Fruit fly (Drosophila melanogaster) whole organism, prepupa: Measurements from ENCODE around the gene Sec15.

Experiments used
- CG34406 ChIP-seq: fragments of 200-800 bp; sonication (Bioruptor generic); optimal IDR thresholded peaks from 3 replicates; lab custom pipeline; 2016; ENCODE audit warnings: missing biosample characterization, missing genetic modification characterization
- CG6792 ChIP-seq: fragments of 200-800 bp; sonication (Bioruptor generic); optimal IDR thresholded peaks from 3 replicates; lab custom pipeline; 2016; ENCODE audit warnings: missing biosample characterization, missing genetic modification characterization
- CG6808 ChIP-seq: fragments of 200-800 bp; sonication (Bioruptor generic); optimal IDR thresholded peaks from 3 replicates; lab custom pipeline; 2017; ENCODE audit warnings: missing biosample characterization, missing genetic modification characterization, mild to moderate bottlenecking, moderate library complexity, missing genetic modification reagents
- Eip75B ChIP-seq: fragments of 200-800 bp; sonication (Bioruptor generic); optimal IDR thresholded peaks from 3 replicates; lab custom pipeline; 2016; ENCODE audit warnings: missing biosample characterization, missing genetic modification characterization
- Eip78C ChIP-seq: fragments of 200-800 bp; sonication (Bioruptor generic); peaks from one replicate; lab custom pipeline; 2016; ENCODE audit warnings: missing biosample characterization, missing genetic modification characterization
- Ets96B ChIP-seq: fragments of 200-800 bp; optimal IDR thresholded peaks from 2 replicates; lab custom pipeline; 2019; ENCODE audit warnings: missing biosample characterization, mild to moderate bottlenecking, missing genetic modification characterization, moderate library complexity
- Gug ChIP-seq: fragments of 200-800 bp; sonication (Bioruptor generic); IDR thresholded peaks from 2 replicates; pipeline ENCODE4 v1.3.6; 2022; ENCODE audit warnings: missing biosample characterization, missing genetic modification characterization
- Hr39 ChIP-seq: fragments of 200-800 bp; sonication (Bioruptor generic); optimal IDR thresholded peaks from 2 replicates; lab custom pipeline; 2016; ENCODE audit warnings: missing biosample characterization, missing genetic modification characterization
- Met ChIP-seq: fragments of 200-800 bp; sonication (Bioruptor generic); optimal IDR thresholded peaks from 3 replicates; lab custom pipeline; 2016; ENCODE audit warnings: missing biosample characterization, missing genetic modification characterization
- OdsH ChIP-seq: fragments of 200-800 bp; sonication (Bioruptor generic); optimal IDR thresholded peaks from 3 replicates; lab custom pipeline; 2016; ENCODE audit warnings: missing biosample characterization, missing genetic modification characterization
- Smox ChIP-seq: fragments of 200-800 bp; sonication (Bioruptor generic); optimal IDR thresholded peaks from 3 replicates; lab custom pipeline; 2016; ENCODE audit warnings: missing biosample characterization, missing genetic modification characterization
- Sox102F ChIP-seq: fragments of 200-800 bp; sonication (Bioruptor generic); optimal IDR thresholded peaks from 2 replicates; lab custom pipeline; 2016; ENCODE audit warnings: missing biosample characterization, mild to moderate bottlenecking, missing genetic modification characterization
- Sox14 ChIP-seq: fragments of 200-800 bp; sonication (Bioruptor generic); optimal IDR thresholded peaks from 3 replicates; lab custom pipeline; 2016; ENCODE audit warnings: missing biosample characterization, missing genetic modification characterization
- Sox15 ChIP-seq: fragments of 200-800 bp; sonication (Bioruptor generic); optimal IDR thresholded peaks from 3 replicates; lab custom pipeline; 2016; ENCODE audit warnings: missing biosample characterization, missing genetic modification characterization
- achi ChIP-seq: fragments of 200-800 bp; sonication (Bioruptor generic); optimal IDR thresholded peaks from 3 replicates; lab custom pipeline; 2016; ENCODE audit warnings: missing biosample characterization, missing genetic modification characterization
- cyc ChIP-seq: fragments of 200-800 bp; sonication (Bioruptor generic); optimal IDR thresholded peaks from 3 replicates; lab custom pipeline; 2016; ENCODE audit warnings: missing biosample characterization, missing genetic modification characterization
- dac ChIP-seq: fragments of 200-800 bp; sonication (Bioruptor generic); optimal IDR thresholded peaks from 2 replicates; lab custom pipeline; 2017; ENCODE audit warnings: missing biosample characterization, mild to moderate bottlenecking, missing genetic modification characterization
- esn ChIP-seq: fragments of 200-800 bp; sonication (Bioruptor generic); optimal IDR thresholded peaks from 2 replicates; lab custom pipeline; 2016; ENCODE audit warnings: missing biosample characterization, mild to moderate bottlenecking, missing genetic modification characterization, moderate library complexity
- fd59A ChIP-seq: fragments of 200-800 bp; sonication (Bioruptor generic); optimal IDR thresholded peaks from 2 replicates; lab custom pipeline; 2017; ENCODE audit warnings: missing biosample characterization, mild to moderate bottlenecking, missing genetic modification characterization, missing genetic modification reagents
- fd85E ChIP-seq: fragments of 200-800 bp; sonication (Bioruptor generic); optimal IDR thresholded peaks from 3 replicates; lab custom pipeline; 2016; ENCODE audit warnings: missing biosample characterization, missing genetic modification characterization
- fkh ChIP-seq: fragments of 200-800 bp; sonication (Bioruptor generic); optimal IDR thresholded peaks from 3 replicates; lab custom pipeline; 2017; ENCODE audit warnings: missing biosample characterization, mild to moderate bottlenecking, missing genetic modification characterization, moderate library complexity
- net ChIP-seq: fragments of 200-800 bp; sonication (Bioruptor generic); optimal IDR thresholded peaks from 3 replicates; lab custom pipeline; 2016; ENCODE audit warnings: missing biosample characterization, missing genetic modification characterization
- pdm3 ChIP-seq: fragments of 200-800 bp; sonication (Bioruptor generic); optimal IDR thresholded peaks from 3 replicates; lab custom pipeline; 2016; ENCODE audit warnings: missing biosample characterization, missing genetic modification characterization
- svp ChIP-seq: fragments of 200-800 bp; sonication (Bioruptor generic); peaks from one replicate; lab custom pipeline; 2016; ENCODE audit warnings: missing biosample characterization, missing genetic modification characterization
- topi ChIP-seq: fragments of 200-800 bp; sonication (Bioruptor generic); optimal IDR thresholded peaks from 3 replicates; lab custom pipeline; 2016; ENCODE audit warnings: missing biosample characterization, missing genetic modification characterization
- vri ChIP-seq: fragments of 200-800 bp; sonication (Bioruptor generic); optimal IDR thresholded peaks from 3 replicates; lab custom pipeline; 2016; ENCODE audit warnings: missing biosample characterization, mild to moderate bottlenecking, missing genetic modification characterization

Sec15 gene

DNA sequence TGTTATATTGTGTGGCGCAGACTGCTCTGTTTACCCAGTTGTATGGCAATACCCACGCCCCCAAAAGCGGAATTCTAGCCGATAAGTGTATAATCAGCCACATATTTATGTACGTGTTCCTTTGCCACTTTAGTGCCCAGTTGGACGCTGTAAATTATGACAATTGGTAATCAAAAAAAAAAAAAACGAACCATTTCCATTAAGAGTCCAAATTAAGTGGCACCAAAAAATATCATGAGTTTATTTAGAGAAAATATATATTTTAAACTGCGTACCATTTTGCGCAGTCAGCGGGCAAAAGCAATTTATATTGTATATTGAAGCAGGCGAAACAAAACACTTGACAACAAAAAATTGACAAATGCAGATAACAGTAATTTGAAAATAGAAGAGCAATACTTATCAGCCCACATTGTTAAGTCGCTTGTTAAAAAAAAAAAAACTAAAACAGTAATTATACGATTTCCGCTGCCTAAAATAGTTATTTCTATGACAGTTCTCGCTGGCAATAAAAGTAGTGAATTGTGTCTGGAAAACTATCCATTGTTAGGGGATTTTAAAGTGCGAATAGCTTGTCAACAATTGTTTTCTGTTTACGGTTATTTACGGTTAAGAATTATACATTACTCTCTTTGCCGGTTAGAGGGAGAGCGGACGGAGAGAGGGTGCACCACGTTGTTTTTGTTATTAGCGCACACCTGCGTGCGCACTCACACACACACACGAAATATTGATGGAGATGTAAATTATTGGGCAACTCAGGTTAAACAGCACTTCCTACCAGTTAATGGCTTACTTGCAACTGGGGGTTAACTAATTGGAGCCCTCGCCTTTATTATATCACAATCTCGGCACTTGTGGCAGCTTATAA, 48.1 kb downstream of the Sec15 start:
- peak; percentile 70 for TF ChIP-seq svp
- no peak for TF ChIP-seq Eip75B (GFP tag; lab: Kevin White, UChicago)
- peak; percentile 42 for TF ChIP-seq fkh
- peak; percentile 47 for TF ChIP-seq vri (GFP tag; lab: Kevin White, UChicago)
- TF ChIP-seq CG6792 (GFP tag; lab: Kevin White, UChicago): no peak
- TF ChIP-seq Smox: no peak
- peak; percentile 8 for TF ChIP-seq Met (GFP tag; lab: Kevin White, UChicago)
- TF ChIP-seq Sox102F (GFP tag; lab: Kevin White, UChicago): peak; percentile 17
- TF ChIP-seq Eip78C: peak; percentile 66

dm6 chr3R:21057519-21057918, 50.3 kb downstream of the Sec15 start:
- TF ChIP-seq topi (GFP tag; lab: Kevin White, UChicago) (no peak), esn (GFP tag; lab: Kevin White, UChicago) (no peak), pdm3 (GFP tag; lab: Kevin White, UChicago) (no peak), OdsH (no peak), Sox14 (GFP tag; lab: Kevin White, UChicago) (no peak), Smox (no peak), net (GFP tag; lab: Kevin White, UChicago) (no peak), cyc (no peak), CG34406 (GFP tag; lab: Kevin White, UChicago) (no peak), Gug (GFP tag; lab: Robert Waterston, UW) (no peak), Sox102F (GFP tag; lab: Kevin White, UChicago) (no peak), dac (GFP tag; lab: Kevin White, UChicago) (no peak), fd85E (GFP tag; lab: Kevin White, UChicago) (no peak), CG6808 (GFP tag; lab: Kevin White, UChicago) (no peak), achi (GFP tag; lab: Kevin White, UChicago) (no peak), fd59A (GFP tag; lab: Kevin White, UChicago) (no peak), Ets96B (tag; lab: Kevin White, UChicago) (no peak), Hr39 (no peak), Sox15 (GFP tag; lab: Kevin White, UChicago) (no peak)
